Worm (Caenorhabditis elegans) whole organism, L1 larva: Measurements from ENCODE around the gene lcmt-1.

Source experiments
- F16B12.6 ChIP-seq: fragments of 150-350 bp; optimal IDR thresholded peaks from 2 replicates; lab custom pipeline; 2014; ENCODE audit warnings: missing biosample characterization, missing genetic modification characterization
- ama-1 ChIP-seq: fragments of 150-350 bp; optimal IDR thresholded peaks from 2 replicates; lab custom pipeline; 2014
- blmp-1 ChIP-seq: fragments of 150-350 bp; optimal IDR thresholded peaks from 2 replicates; lab custom pipeline; 2014; ENCODE audit warnings: missing biosample characterization, missing genetic modification characterization
- ceh-63 ChIP-seq: fragments of 200-800 bp; sonication (Bioruptor generic); optimal IDR thresholded peaks from 2 replicates; lab custom pipeline; 2018; ENCODE audit warnings: mild to moderate bottlenecking, missing genetic modification characterization, missing compliant biosample characterization
- fos-1 ChIP-seq: fragments of 150-350 bp; optimal IDR thresholded peaks from 2 replicates; lab custom pipeline; 2014; ENCODE audit warnings: missing biosample characterization, missing genetic modification characterization
- lsy-2 ChIP-seq, 2 experiments: fragments of 150-350 bp; optimal IDR thresholded peaks; 2 replicates each; lab custom pipeline; 2014; ENCODE audit warnings: missing biosample characterization in 2 of 2, missing genetic modification characterization in 2 of 2
- nhr-237 ChIP-seq: fragments of 150-350 bp; optimal IDR thresholded peaks from 2 replicates; lab custom pipeline; 2014; ENCODE audit warnings: missing biosample characterization, missing genetic modification characterization
- nhr-71 ChIP-seq: sonication (generic microtip); optimal IDR thresholded peaks from 2 replicates; lab custom pipeline; 2016; ENCODE audit warnings: mild to moderate bottlenecking, missing genetic modification characterization, moderate library complexity, missing compliant biosample characterization
- snpc-4 ChIP-seq: fragments of 150-350 bp; optimal IDR thresholded peaks from 2 replicates; lab custom pipeline; 2014; ENCODE audit warnings: missing biosample characterization, missing genetic modification characterization
- unc-62 ChIP-seq: fragments of 150-350 bp; optimal IDR thresholded peaks from 2 replicates; lab custom pipeline; 2014; ENCODE audit warnings: missing biosample characterization, missing genetic modification reagents, missing genetic modification characterization

ce11 chrIII:4314502-4314901, 28.7 kb upstream of the lcmt-1 start:
- TF ChIP-seq nhr-237 (no peak), ama-1 (lab: Kevin White, UChicago) (no peak), ceh-63 (GFP tag; lab: Kevin White, UChicago) (no peak), snpc-4 (tag; lab: Kevin White, UChicago) (no peak), nhr-71 (tag; lab: Kevin White, UChicago) (no peak), fos-1 (tag; lab: Kevin White, UChicago) (no peak), unc-62 (no peak), lsy-2 (tag; optimal IDR thresholded peaks at IDR 0.05; lab: Kevin White, UChicago) (no peak), F16B12.6 (no peak), blmp-1 (no peak)
